Worm (Caenorhabditis elegans): Measurements from ENCODE around the gene eif-1.A.
A peak's percentile ranks its signal among the peaks of the same experiment; 100 is the strongest.

Gene eif-1.A

DNA sequence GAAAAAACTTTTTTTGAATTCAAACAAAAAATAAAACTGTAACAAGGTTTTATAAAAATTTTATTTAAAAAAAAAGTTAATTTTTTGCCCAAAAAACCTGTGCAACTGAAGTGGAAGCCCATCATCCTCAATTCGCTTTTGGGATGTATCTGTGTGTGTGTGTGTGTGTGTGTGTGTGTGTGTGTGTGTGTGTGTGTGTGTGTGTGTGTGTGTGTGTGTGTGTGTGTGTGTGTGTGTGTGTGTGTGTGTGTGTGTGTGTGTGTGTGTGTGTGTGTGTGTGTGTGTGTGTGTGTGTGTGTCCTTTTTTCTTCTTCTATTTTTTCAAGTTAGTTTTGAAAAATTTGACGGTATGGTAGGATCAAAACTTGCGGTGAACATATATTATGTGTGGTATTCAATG is 26.0 kb upstream of the eif-1.A start:
- TF ChIP-seq cnd-1 (tag; optimal IDR thresholded peaks at IDR 0.05), result peak; percentile 60
- peak; percentile 22 for TF ChIP-seq M03D4.4 (tag; optimal IDR thresholded peaks at IDR 0.05)
- peak; percentile 35 for TF ChIP-seq sptf-1 (tag; optimal IDR thresholded peaks at IDR 0.05)

DNA sequence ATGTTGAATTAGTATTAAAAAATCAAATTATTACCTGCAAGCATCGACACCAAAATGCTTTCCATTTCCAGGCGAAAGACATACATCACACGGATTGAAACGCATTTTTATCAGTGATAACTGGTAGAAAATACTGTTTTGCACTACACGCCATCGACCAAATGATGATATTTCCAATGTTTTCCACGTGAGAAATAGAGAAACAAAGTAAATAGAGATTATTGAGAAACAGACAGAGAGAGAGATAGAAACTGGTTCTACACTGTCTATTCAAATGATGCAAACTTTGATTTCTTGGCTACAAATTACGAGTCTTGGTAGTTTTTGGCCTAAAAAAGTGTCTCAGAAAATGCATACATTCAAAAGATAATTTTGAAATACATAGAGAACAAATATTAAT is 22.4 kb upstream of the eif-1.A start, which contains the start of gene nhr-104:
nhr-104 (minus strand) TSS at position 361 of the 400 bp plus-strand sequence.
- TF ChIP-seq ceh-83 (GFP tag; optimal IDR thresholded peaks at IDR 0.05) (no peak), nhr-237 (tag; optimal IDR thresholded peaks at IDR 0.05) (peak; percentile 22), nhr-2 (tag; optimal IDR thresholded peaks at IDR 0.05) (no peak), lin-32 (GFP tag; optimal IDR thresholded peaks at IDR 0.05) (no peak), ztf-11 (tag; optimal IDR thresholded peaks at IDR 0.05) (no peak)

DNA sequence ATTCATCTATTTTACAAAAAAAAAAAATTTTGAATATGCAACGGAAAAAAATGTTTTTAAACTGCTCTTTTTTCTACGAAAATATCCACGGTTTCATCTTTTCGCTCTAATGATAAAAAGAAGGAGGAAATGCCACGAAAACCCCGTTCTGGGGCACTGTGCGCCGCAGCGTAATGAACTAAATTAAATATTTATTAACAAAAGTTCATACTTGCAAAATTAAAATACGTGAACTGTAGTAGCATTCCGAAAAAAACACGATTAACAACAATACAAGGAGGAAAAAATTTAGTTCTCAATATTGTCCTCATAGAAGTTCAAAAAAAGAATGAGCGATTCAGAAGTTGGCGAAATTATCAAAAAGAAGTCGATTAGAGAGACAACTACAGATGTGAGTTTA is 21.3 kb upstream of the eif-1.A start, which contains the start of gene R11E3.1:
R11E3.1 (plus strand) TSS at position 301 of the 400 bp plus-strand sequence.
- TF ChIP-seq lin-13 (tag; optimal IDR thresholded peaks at IDR 0.05) (no peak), lsy-2 (tag; optimal IDR thresholded peaks at IDR 0.05) (no peak), M03D4.4 (tag; optimal IDR thresholded peaks at IDR 0.05) (no peak), unc-39 (tag; optimal IDR thresholded peaks at IDR 0.05) (no peak), zip-8 (tag; optimal IDR thresholded peaks at IDR 0.05) (no peak), ztf-11 (tag; optimal IDR thresholded peaks at IDR 0.05) (no peak), elt-1 (tag; optimal IDR thresholded peaks at IDR 0.05; ENCODE audit: borderline replicate concordance, insufficient read depth) (no peak), drap-1 (GFP tag; optimal IDR thresholded peaks at IDR 0.05) (no peak), ceh-43 (GFP tag; optimal IDR thresholded peaks at IDR 0.05) (no peak), pha-4 (tag; optimal IDR thresholded peaks at IDR 0.05) (no peak), mls-2 (tag; optimal IDR thresholded peaks at IDR 0.05) (no peak)

DNA sequence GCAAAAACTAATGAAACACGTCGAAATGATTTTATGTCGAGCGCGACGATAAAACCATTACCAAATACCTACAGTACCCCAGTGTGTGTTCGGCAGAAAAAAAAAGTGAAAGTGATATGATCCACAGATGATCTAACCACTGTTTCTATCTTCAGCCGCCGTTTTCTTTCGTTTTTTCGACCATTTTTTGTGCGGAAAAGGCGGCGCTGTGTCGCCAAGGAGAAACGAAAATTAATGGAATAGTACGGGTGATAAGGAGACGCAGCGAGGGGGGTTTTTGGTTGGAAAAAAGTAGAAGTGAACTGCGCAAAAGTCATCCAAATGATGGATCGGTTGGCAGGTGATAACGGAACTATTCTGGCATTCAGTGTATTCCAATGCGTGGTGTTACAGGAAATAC is 15.6 kb upstream of the eif-1.A start:
- TF ChIP-seq lin-32 (GFP tag; optimal IDR thresholded peaks at IDR 0.05), result no peak
- no peak for TF ChIP-seq unc-39 (tag; optimal IDR thresholded peaks at IDR 0.05)
- TF ChIP-seq unc-62 (GFP tag; optimal IDR thresholded peaks at IDR 0.05), result no peak
- TF ChIP-seq bed-3 (GFP tag; optimal IDR thresholded peaks at IDR 0.05), result no peak
- TF ChIP-seq cnd-1 (tag; optimal IDR thresholded peaks at IDR 0.05), result no peak
- no peak for TF ChIP-seq mab-5 (tag; optimal IDR thresholded peaks at IDR 0.05)
- no peak for TF ChIP-seq lin-13 (tag; optimal IDR thresholded peaks at IDR 0.05)
- TF ChIP-seq nhr-28 (tag; optimal IDR thresholded peaks at IDR 0.05), result no peak
- TF ChIP-seq nhr-12 (tag; optimal IDR thresholded peaks at IDR 0.05), result no peak
- no peak for TF ChIP-seq elt-1 (tag; optimal IDR thresholded peaks at IDR 0.05; ENCODE audit: borderline replicate concordance, insufficient read depth)
- no peak for TF ChIP-seq zip-8 (tag; optimal IDR thresholded peaks at IDR 0.05)
- no peak for TF ChIP-seq sptf-1 (tag; optimal IDR thresholded peaks at IDR 0.05)
- no peak for TF ChIP-seq lsy-2 (tag; optimal IDR thresholded peaks at IDR 0.05)

DNA sequence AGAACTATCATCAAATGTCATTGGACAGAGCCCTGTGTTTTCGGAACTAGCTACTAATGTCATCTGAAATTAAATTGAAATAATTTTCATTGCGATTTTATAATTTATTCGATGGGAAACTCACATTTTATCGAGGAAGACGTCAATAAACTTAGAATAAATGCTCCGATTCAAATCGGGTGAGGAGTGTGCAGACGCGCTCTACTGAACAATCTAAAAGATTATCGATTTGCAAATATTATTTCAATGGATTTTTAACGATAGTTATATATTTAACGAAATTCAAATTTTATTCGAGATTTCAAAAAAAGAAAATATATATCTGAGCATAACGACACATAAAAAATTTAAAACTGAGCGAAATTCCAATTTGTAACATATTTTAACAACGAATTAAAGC is 11.6 kb upstream of the eif-1.A start, which contains the start of gene eor-1:
eor-1 (minus strand) TSS at position 65 of the 400 bp plus-strand sequence.
- no peak for TF ChIP-seq nhr-76 (tag; optimal IDR thresholded peaks at IDR 0.05)
- no peak for TF ChIP-seq unc-62 (GFP tag; optimal IDR thresholded peaks at IDR 0.05)
- TF ChIP-seq elt-3 (tag; optimal IDR thresholded peaks at IDR 0.05), result no peak
- peak; percentile 14 for TF ChIP-seq ceh-83 (GFP tag; optimal IDR thresholded peaks at IDR 0.05)
- no peak for TF ChIP-seq zip-8 (tag; optimal IDR thresholded peaks at IDR 0.05)
- no peak for TF ChIP-seq ham-2 (GFP tag; optimal IDR thresholded peaks at IDR 0.05)
- TF ChIP-seq hlh-1 (tag; optimal IDR thresholded peaks at IDR 0.05), result no peak
- TF ChIP-seq ces-1 (GFP tag; optimal IDR thresholded peaks at IDR 0.05), result peak; percentile 63
- no peak for TF ChIP-seq flh-1 (GFP tag; optimal IDR thresholded peaks at IDR 0.05)
- peak; percentile 12 for TF ChIP-seq nhr-237 (tag; optimal IDR thresholded peaks at IDR 0.05)
- no peak for TF ChIP-seq sptf-1 (tag; optimal IDR thresholded peaks at IDR 0.05)
- TF ChIP-seq mep-1 (tag; optimal IDR thresholded peaks at IDR 0.05), result peak; percentile 0
- peak; percentile 89 for TF ChIP-seq ceh-39 (tag; optimal IDR thresholded peaks at IDR 0.05)
- TF ChIP-seq lsy-2 (tag; optimal IDR thresholded peaks at IDR 0.05), result peak; percentile 31
- TF ChIP-seq cnd-1 (tag; optimal IDR thresholded peaks at IDR 0.05), result no peak
- TF ChIP-seq tbx-8 (GFP tag; optimal IDR thresholded peaks at IDR 0.05), result no peak

DNA sequence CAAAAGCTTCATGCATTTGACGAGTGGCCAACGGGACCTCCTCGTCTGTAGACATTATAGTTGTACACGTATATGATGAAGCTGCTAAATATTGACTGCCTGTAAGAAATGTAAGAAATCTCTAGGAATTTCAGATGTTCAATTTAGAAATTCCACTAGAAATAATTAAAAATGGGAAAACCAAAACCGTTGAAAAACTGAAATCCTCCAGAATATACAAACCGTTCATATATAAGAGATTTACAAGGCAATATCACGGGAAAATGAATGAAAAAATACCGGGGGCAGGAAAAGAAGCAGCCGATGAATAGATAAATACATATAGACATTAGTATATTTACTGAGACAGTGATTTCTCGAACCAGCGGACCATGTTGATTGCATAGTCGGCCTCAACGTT is 8.2 kb upstream of the eif-1.A start, which contains the start of gene dpf-7:
dpf-7 (minus strand) TSS at position 101 of the 400 bp plus-strand sequence.
- no peak for TF ChIP-seq sptf-1 (tag; optimal IDR thresholded peaks at IDR 0.05)
- TF ChIP-seq mls-2 (tag; optimal IDR thresholded peaks at IDR 0.05), result no peak
- no peak for TF ChIP-seq elt-1 (tag; optimal IDR thresholded peaks at IDR 0.05; ENCODE audit: borderline replicate concordance, insufficient read depth)
- TF ChIP-seq nhr-28 (tag; optimal IDR thresholded peaks at IDR 0.05), result no peak
- TF ChIP-seq unc-39 (tag; optimal IDR thresholded peaks at IDR 0.05), result no peak
- TF ChIP-seq ham-2 (GFP tag; optimal IDR thresholded peaks at IDR 0.05), result no peak
- TF ChIP-seq zip-8 (tag; optimal IDR thresholded peaks at IDR 0.05), result no peak
- TF ChIP-seq lsy-2 (tag; optimal IDR thresholded peaks at IDR 0.05), result no peak
- TF ChIP-seq lin-13 (tag; optimal IDR thresholded peaks at IDR 0.05), result no peak
- TF ChIP-seq drap-1 (GFP tag; optimal IDR thresholded peaks at IDR 0.05), result no peak
- TF ChIP-seq ceh-39 (tag; optimal IDR thresholded peaks at IDR 0.05), result no peak
- no peak for TF ChIP-seq nhr-237 (tag; optimal IDR thresholded peaks at IDR 0.05)
- no peak for TF ChIP-seq mab-5 (tag; optimal IDR thresholded peaks at IDR 0.05)
- no peak for TF ChIP-seq pha-4 (tag; optimal IDR thresholded peaks at IDR 0.05)
- TF ChIP-seq lin-32 (GFP tag; optimal IDR thresholded peaks at IDR 0.05), result no peak
- no peak for TF ChIP-seq mep-1 (tag; optimal IDR thresholded peaks at IDR 0.05)
